Worm (Caenorhabditis elegans) whole organism, L4 larva: ENCODE data around the gene F27E5.3.

Experiments
- T20F7.1 ChIP-seq: fragments of 200-800 bp; sonication (Bioruptor generic); optimal IDR thresholded peaks from 2 replicates; lab custom pipeline; 2018; ENCODE audit warnings: mild to moderate bottlenecking, missing genetic modification characterization, missing compliant biosample characterization
- Y105C5A.15 ChIP-seq: fragments of 200-800 bp; sonication (Bioruptor generic); IDR thresholded peaks from 2 replicates; pipeline ENCODE4 v1.3.6; 2022; ENCODE audit warnings: missing genetic modification characterization, missing compliant biosample characterization
- ZK337.2 ChIP-seq: fragments of 200-800 bp; sonication (Bioruptor generic); IDR thresholded peaks from 2 replicates; pipeline ENCODE4 v1.3.6; 2022; ENCODE audit warnings: missing genetic modification reagents, missing genetic modification characterization, missing compliant biosample characterization
- ZK546.5 ChIP-seq, 2 experiments: sonication (generic microtip); optimal IDR thresholded peaks; 2 replicates each; lab custom pipeline; 2017; ENCODE audit warnings: missing biosample characterization in 2 of 2, missing genetic modification characterization in 2 of 2
- aly-2 ChIP-seq: sonication (generic microtip); optimal IDR thresholded peaks from 2 replicates; lab custom pipeline; 2018; ENCODE audit warnings: missing biosample characterization, missing genetic modification characterization
- ama-1 ChIP-seq: fragments of 150-350 bp; optimal IDR thresholded peaks from 2 replicates; lab custom pipeline; 2014; ENCODE audit warnings: inconsistent platforms, mixed read lengths
- attf-4 ChIP-seq: sonication (generic microtip); optimal IDR thresholded peaks from 3 replicates; lab custom pipeline; 2017; ENCODE audit warnings: missing biosample characterization, missing genetic modification characterization
- ceh-82 ChIP-seq: sonication (generic microtip); optimal IDR thresholded peaks from 2 replicates; lab custom pipeline; 2017; ENCODE audit warnings: missing biosample characterization, missing genetic modification characterization
- ces-1 ChIP-seq: fragments of 150-350 bp; sonication (generic microtip); optimal IDR thresholded peaks from 4 replicates; lab custom pipeline; 2014; ENCODE audit warnings: missing biosample characterization, missing genetic modification reagents, missing genetic modification characterization
- cey-2 ChIP-seq: sonication (generic microtip); optimal IDR thresholded peaks from 3 replicates; lab custom pipeline; 2017; ENCODE audit warnings: missing genetic modification characterization, mild to moderate bottlenecking, missing compliant biosample characterization, antibody characterized with exemption, borderline replicate concordance; ENCODE audit not compliant: insufficient read depth
- daf-16 ChIP-seq, 3 experiments: sonication (generic microtip); optimal IDR thresholded peaks; 2 replicates each; lab custom pipeline; 2016 to 2017; ENCODE audit warnings: missing genetic modification characterization in 3 of 3, missing genetic modification reagents in 3 of 3, mild to moderate bottlenecking in 2 of 3, missing compliant biosample characterization in 2 of 3, missing biosample characterization in 1 of 3, moderate library complexity in 1 of 3
- dmd-6 ChIP-seq: fragments of 200-800 bp; sonication (Bioruptor generic); IDR thresholded peaks from 2 replicates; pipeline ENCODE4 v1.3.6; 2022; ENCODE audit warnings: missing genetic modification reagents, missing genetic modification characterization, missing compliant biosample characterization
- duxl-1 ChIP-seq: sonication (generic microtip); optimal IDR thresholded peaks from 2 replicates; lab custom pipeline; 2016; ENCODE audit warnings: mild to moderate bottlenecking, missing genetic modification characterization, moderate library complexity, missing compliant biosample characterization; ENCODE audit not compliant: poor library complexity
- dve-1 ChIP-seq: sonication (generic microtip); optimal IDR thresholded peaks from 2 replicates; lab custom pipeline; 2017; ENCODE audit warnings: antibody characterized with exemption, mild to moderate bottlenecking, missing genetic modification characterization, missing compliant biosample characterization; ENCODE audit not compliant: insufficient read depth
- hlh-11 ChIP-seq: fragments of 200-800 bp; sonication (Bioruptor generic); optimal IDR thresholded peaks from 2 replicates; lab custom pipeline; 2018; ENCODE audit warnings: mild to moderate bottlenecking, missing genetic modification characterization, missing compliant biosample characterization
- hmg-1.1 ChIP-seq: fragments of 200-800 bp; sonication (Bioruptor generic); IDR thresholded peaks from 2 replicates; pipeline ENCODE4 v1.3.6; 2022; ENCODE audit warnings: missing genetic modification reagents, missing genetic modification characterization, missing compliant biosample characterization
- lim-7 ChIP-seq: fragments of 200-800 bp; sonication (Bioruptor generic); IDR thresholded peaks from 2 replicates; pipeline ENCODE4 v1.3.6; 2022; ENCODE audit warnings: missing genetic modification characterization, missing compliant biosample characterization
- lin-39 ChIP-seq: fragments of 150-350 bp; optimal IDR thresholded peaks from 2 replicates; lab custom pipeline; 2014; ENCODE audit warnings: missing biosample characterization, missing genetic modification reagents, missing genetic modification characterization
- mep-1 ChIP-seq: fragments of 150-350 bp; sonication (generic microtip); optimal IDR thresholded peaks from 3 replicates; lab custom pipeline; 2014; ENCODE audit warnings: missing biosample characterization, missing genetic modification characterization
- mes-2 ChIP-seq: sonication (generic microtip); optimal IDR thresholded peaks from 2 replicates; lab custom pipeline; 2016; ENCODE audit warnings: missing genotype, mild to moderate bottlenecking, missing genetic modification characterization, missing compliant biosample characterization; ENCODE audit not compliant: poor library complexity, severe bottlenecking
- mxl-3 ChIP-seq: fragments of 200-800 bp; sonication (Bioruptor generic); optimal IDR thresholded peaks from 2 replicates; lab custom pipeline; 2018; ENCODE audit warnings: mild to moderate bottlenecking, missing genetic modification characterization, missing compliant biosample characterization
- nhr-28 ChIP-seq: fragments of 150-350 bp; optimal IDR thresholded peaks from 2 replicates; lab custom pipeline; 2014; ENCODE audit warnings: missing biosample characterization, missing genetic modification characterization
- nhr-77 ChIP-seq: fragments of 150-350 bp; optimal IDR thresholded peaks from 2 replicates; lab custom pipeline; 2014; ENCODE audit warnings: missing biosample characterization, missing genetic modification characterization
- php-3 ChIP-seq: fragments of 200-800 bp; sonication (Bioruptor generic); IDR thresholded peaks from 2 replicates; pipeline ENCODE4 v1.3.6; 2022; ENCODE audit warnings: missing genetic modification reagents, missing genetic modification characterization, missing compliant biosample characterization
- pqm-1 ChIP-seq: sonication (generic microtip); optimal IDR thresholded peaks from 2 replicates; lab custom pipeline; 2017; ENCODE audit warnings: missing biosample characterization, missing genetic modification characterization
- saeg-2 ChIP-seq: fragments of 200-800 bp; sonication (Bioruptor generic); IDR thresholded peaks from 2 replicates; pipeline ENCODE4 v1.3.6; 2022; ENCODE audit warnings: missing genetic modification reagents, missing genetic modification characterization, missing compliant biosample characterization
- unc-39 ChIP-seq: sonication (generic microtip); optimal IDR thresholded peaks from 2 replicates; lab custom pipeline; 2017; ENCODE audit warnings: missing biosample characterization, missing genetic modification characterization
- unc-62 ChIP-seq, 3 experiments: fragments of 150-350 bp in 1 of 3; sonication (generic microtip); optimal IDR thresholded peaks in 2 of 3; peaks in 1 of 3; 1 replicate in 1 of 3; 2 replicates in 2 of 3; lab custom pipeline; 2014 to 2017; ENCODE audit warnings: missing biosample characterization in 3 of 3, missing genetic modification characterization in 3 of 3, missing genetic modification reagents in 3 of 3, missing genotype in 1 of 3
- zip-11 ChIP-seq: fragments of 200-800 bp; sonication (Bioruptor generic); IDR thresholded peaks from 2 replicates; pipeline ENCODE4 v1.3.6; 2022; ENCODE audit warnings: missing genetic modification characterization, missing compliant biosample characterization

Gene F27E5.3

ce11 chrII:10095224-10095623, 48.8 kb downstream of the F27E5.3 start:
- TF ChIP-seq nhr-77 (tag; lab: Kevin White, UChicago) (peak; percentile 37), zip-11 (GFP tag; lab: Robert Waterston, UW) (no peak), T20F7.1 (GFP tag; lab: Kevin White, UChicago) (peak; percentile 44), unc-39 (tag; lab: Kevin White, UChicago) (no peak), hmg-1.1 (GFP tag; lab: Robert Waterston, UW) (no peak), hlh-11 (tag; lab: Kevin White, UChicago) (peak; percentile 52), php-3 (GFP tag; lab: Robert Waterston, UW) (peak; percentile 28; the same call in 1 of the 2 replicates), dve-1 (peak; percentile 60), lim-7 (GFP tag; lab: Robert Waterston, UW) (no peak), duxl-1 (no peak), pqm-1 (tag; lab: Kevin White, UChicago) (peak; percentile 74), daf-16 (GFP tag; optimal IDR thresholded peaks at IDR 0.05; lab: Kevin White, UChicago) (no peak), daf-16 (tag; optimal IDR thresholded peaks at IDR 0.05; lab: Kevin White, UChicago) (peak; percentile 55), unc-62 (GFP tag; optimal IDR thresholded peaks at IDR 0.05 in 1 of 2; lab: Kevin White, UChicago) (peak in 1 of 2 experiments; percentile 51), unc-62 (tag; optimal IDR thresholded peaks at IDR 0.05; lab: Kevin White, UChicago) (no peak), dmd-6 (GFP tag; lab: Robert Waterston, UW) (peak; percentile 62), nhr-28 (peak; percentile 86)

- TF ChIP-seq dve-1 (no peak), cey-2 (tag; lab: Kevin White, UChicago) (no peak), hlh-11 (tag; lab: Kevin White, UChicago) (peak; percentile 44), pqm-1 (tag; lab: Kevin White, UChicago) (peak; percentile 89), nhr-28 (peak; percentile 66), ama-1 (no peak), unc-62 (GFP tag; optimal IDR thresholded peaks at IDR 0.05 in 1 of 2; lab: Kevin White, UChicago) (peak in 1 of 2 experiments; percentile 55), unc-62 (tag; optimal IDR thresholded peaks at IDR 0.05; lab: Kevin White, UChicago) (no peak), ZK546.5 (tag; optimal IDR thresholded peaks at IDR 0.05; lab: Kevin White, UChicago) (no peak), mxl-3 (GFP tag; lab: Kevin White, UChicago) (no peak), lin-39 (tag; lab: Kevin White, UChicago) (no peak), ZK337.2 (no peak), mes-2 (tag; lab: Kevin White, UChicago) (no peak), mep-1 (tag; lab: Kevin White, UChicago) (no peak), aly-2 (tag; lab: Kevin White, UChicago) (no peak), daf-16 (GFP tag; optimal IDR thresholded peaks at IDR 0.05; lab: Kevin White, UChicago) (no peak), daf-16 (tag; optimal IDR thresholded peaks at IDR 0.05; lab: Kevin White, UChicago) (peak; percentile 55), ces-1 (GFP tag; lab: Kevin White, UChicago) (no peak), Y105C5A.15 (GFP tag; lab: Robert Waterston, UW) (no peak)
Observed at ce11 chrII:10094190-10094923, 49.6 kb downstream of the F27E5.3 start, which contains the start of gene lact-2. TSS of gene lact-2 (plus strand) at chrII:10094873.

ce11 chrII:10093120-10093519, 50.9 kb downstream of the F27E5.3 start:
- TF ChIP-seq daf-16 (GFP tag; optimal IDR thresholded peaks at IDR 0.05; lab: Kevin White, UChicago) = no peak
- no peak for TF ChIP-seq daf-16 (tag; optimal IDR thresholded peaks at IDR 0.05; lab: Kevin White, UChicago)
- TF ChIP-seq ceh-82 (tag; lab: Kevin White, UChicago) = no peak
- peak in 1 of 2 experiments; percentile 94 for TF ChIP-seq unc-62 (GFP tag; optimal IDR thresholded peaks at IDR 0.05 in 1 of 2; lab: Kevin White, UChicago)
- TF ChIP-seq unc-62 (tag; optimal IDR thresholded peaks at IDR 0.05; lab: Kevin White, UChicago) = no peak
- TF ChIP-seq dve-1 = no peak
- no peak for TF ChIP-seq saeg-2
- TF ChIP-seq attf-4 = no peak
